Worm (Caenorhabditis elegans): Measurements from ENCODE around the gene egl-10.

egl-10 gene

ce11 chrV:12429039-12429438, 33.8 kb downstream of the egl-10 start, which contains the start of gene C54D10.5:
C54D10.5 (plus strand) TSS chrV:12429339.
- TF ChIP-seq ceh-36 (tag; optimal IDR thresholded peaks at IDR 0.05) (no peak), sea-1 (GFP tag; conservative IDR thresholded peaks at IDR 0.05) (no peak), scrt-1 (GFP tag; IDR thresholded peaks at IDR 0.05) (no peak), tbx-11 (GFP tag; IDR thresholded peaks at IDR 0.05) (no peak), hnd-1 (tag; optimal IDR thresholded peaks at IDR 0.05) (no peak), ets-7 (tag; optimal IDR thresholded peaks at IDR 0.05) (no peak), hmg-4 (GFP tag; optimal IDR thresholded peaks at IDR 0.05) (no peak), B0310.2 (tag; optimal IDR thresholded peaks at IDR 0.05) (no peak), tbx-37 (GFP tag; conservative IDR thresholded peaks at IDR 0.05) (no peak), ama-1 (optimal IDR thresholded peaks at IDR 0.05) (no peak), flt-1 (GFP tag; IDR thresholded peaks at IDR 0.05) (no peak), hmbx-1 (tag; optimal IDR thresholded peaks at IDR 0.05) (no peak), F13C5.2 (tag; optimal IDR thresholded peaks at IDR 0.05) (no peak), pes-1 (GFP tag; IDR thresholded peaks at IDR 0.05) (no peak), aly-1 (tag; optimal IDR thresholded peaks at IDR 0.05) (no peak), ceh-13 (GFP tag; optimal IDR thresholded peaks at IDR 0.05) (no peak)

ce11 chrV:12427826-12428225, 35.0 kb downstream of the egl-10 start:
- TF ChIP-seq tbx-11 (GFP tag; IDR thresholded peaks at IDR 0.05) (no peak), hmg-4 (GFP tag; optimal IDR thresholded peaks at IDR 0.05) (no peak), ceh-13 (GFP tag; optimal IDR thresholded peaks at IDR 0.05) (no peak), aly-1 (tag; optimal IDR thresholded peaks at IDR 0.05) (no peak)

ce11 chrV:12421360-12421759, 41.4 kb downstream of the egl-10 start:
- no peak for TF ChIP-seq B0310.2 (tag; optimal IDR thresholded peaks at IDR 0.05)
- no peak for TF ChIP-seq tbx-37 (GFP tag; conservative IDR thresholded peaks at IDR 0.05)
- no peak for TF ChIP-seq ceh-13 (GFP tag; optimal IDR thresholded peaks at IDR 0.05)
- TF ChIP-seq hnd-1 (tag; optimal IDR thresholded peaks at IDR 0.05), result no peak
- TF ChIP-seq tra-4 (tag; optimal IDR thresholded peaks at IDR 0.05), result no peak
- TF ChIP-seq scrt-1 (GFP tag; IDR thresholded peaks at IDR 0.05), result no peak
- no peak for TF ChIP-seq ceh-36 (tag; optimal IDR thresholded peaks at IDR 0.05)
- TF ChIP-seq pes-1 (GFP tag; IDR thresholded peaks at IDR 0.05), result no peak
- no peak for TF ChIP-seq ama-1 (optimal IDR thresholded peaks at IDR 0.05)
- TF ChIP-seq flt-1 (GFP tag; IDR thresholded peaks at IDR 0.05), result no peak
- no peak for TF ChIP-seq sea-1 (GFP tag; conservative IDR thresholded peaks at IDR 0.05)
- no peak for TF ChIP-seq hmbx-1 (tag; optimal IDR thresholded peaks at IDR 0.05)
- TF ChIP-seq tbx-11 (GFP tag; IDR thresholded peaks at IDR 0.05), result no peak
- no peak for TF ChIP-seq hmg-4 (GFP tag; optimal IDR thresholded peaks at IDR 0.05)
- TF ChIP-seq F13C5.2 (tag; optimal IDR thresholded peaks at IDR 0.05), result no peak
- no peak for TF ChIP-seq ets-7 (tag; optimal IDR thresholded peaks at IDR 0.05)
- no peak for TF ChIP-seq aly-1 (tag; optimal IDR thresholded peaks at IDR 0.05)

- TF ChIP-seq F13C5.2 (tag; optimal IDR thresholded peaks at IDR 0.05) (no peak), aly-1 (tag; optimal IDR thresholded peaks at IDR 0.05) (no peak), B0310.2 (tag; optimal IDR thresholded peaks at IDR 0.05) (no peak), tbx-11 (GFP tag; IDR thresholded peaks at IDR 0.05) (no peak), sea-1 (GFP tag; conservative IDR thresholded peaks at IDR 0.05) (no peak), hmbx-1 (tag; optimal IDR thresholded peaks at IDR 0.05) (no peak), flt-1 (GFP tag; IDR thresholded peaks at IDR 0.05) (no peak), ceh-13 (GFP tag; optimal IDR thresholded peaks at IDR 0.05) (no peak), pes-1 (GFP tag; IDR thresholded peaks at IDR 0.05) (no peak), tra-4 (tag; optimal IDR thresholded peaks at IDR 0.05) (no peak), ama-1 (optimal IDR thresholded peaks at IDR 0.05) (no peak), hmg-4 (GFP tag; optimal IDR thresholded peaks at IDR 0.05) (no peak), ceh-36 (tag; optimal IDR thresholded peaks at IDR 0.05) (no peak), ets-7 (tag; optimal IDR thresholded peaks at IDR 0.05) (no peak), scrt-1 (GFP tag; IDR thresholded peaks at IDR 0.05) (no peak)
Measured at ce11 chrV:12420843-12421242, 42.0 kb downstream of the egl-10 start, which contains the start of gene C54D10.4. C54D10.4 (minus strand) TSS chrV:12420943.

ce11 chrV:12418292-12418691, 44.5 kb downstream of the egl-10 start, which contains the start of gene C54D10.3:
C54D10.3 (plus strand) TSS chrV:12418592.
- TF ChIP-seq ceh-36 (tag; optimal IDR thresholded peaks at IDR 0.05) (no peak), pes-1 (GFP tag; IDR thresholded peaks at IDR 0.05) (no peak), hmbx-1 (tag; optimal IDR thresholded peaks at IDR 0.05) (no peak), tbx-37 (GFP tag; conservative IDR thresholded peaks at IDR 0.05) (no peak), scrt-1 (GFP tag; IDR thresholded peaks at IDR 0.05) (no peak), tbx-11 (GFP tag; IDR thresholded peaks at IDR 0.05) (no peak), flt-1 (GFP tag; IDR thresholded peaks at IDR 0.05) (no peak), ceh-13 (GFP tag; optimal IDR thresholded peaks at IDR 0.05) (no peak), ama-1 (optimal IDR thresholded peaks at IDR 0.05) (no peak), B0310.2 (tag; optimal IDR thresholded peaks at IDR 0.05) (no peak), hmg-4 (GFP tag; optimal IDR thresholded peaks at IDR 0.05) (no peak), sea-1 (GFP tag; conservative IDR thresholded peaks at IDR 0.05) (no peak), F13C5.2 (tag; optimal IDR thresholded peaks at IDR 0.05) (no peak), hnd-1 (tag; optimal IDR thresholded peaks at IDR 0.05) (no peak), tra-4 (tag; optimal IDR thresholded peaks at IDR 0.05) (no peak), aly-1 (tag; optimal IDR thresholded peaks at IDR 0.05) (no peak), ets-7 (tag; optimal IDR thresholded peaks at IDR 0.05) (no peak)

- TF ChIP-seq pes-1 (GFP tag; IDR thresholded peaks at IDR 0.05), result no peak
- no peak for TF ChIP-seq tbx-11 (GFP tag; IDR thresholded peaks at IDR 0.05)
- TF ChIP-seq ets-7 (tag; optimal IDR thresholded peaks at IDR 0.05), result no peak
- TF ChIP-seq sea-1 (GFP tag; conservative IDR thresholded peaks at IDR 0.05), result no peak
- TF ChIP-seq F13C5.2 (tag; optimal IDR thresholded peaks at IDR 0.05), result no peak
- TF ChIP-seq scrt-1 (GFP tag; IDR thresholded peaks at IDR 0.05), result no peak
Measured at ce11 chrV:12417277-12417676, 45.5 kb downstream of the egl-10 start, which contains the start of gene cdr-3. cdr-3 (minus strand) TSS chrV:12417377.

- TF ChIP-seq pes-1 (GFP tag; IDR thresholded peaks at IDR 0.05), result no peak
- TF ChIP-seq tbx-11 (GFP tag; IDR thresholded peaks at IDR 0.05), result no peak
- no peak for TF ChIP-seq hmbx-1 (tag; optimal IDR thresholded peaks at IDR 0.05)
- TF ChIP-seq tra-4 (tag; optimal IDR thresholded peaks at IDR 0.05), result no peak
- TF ChIP-seq flt-1 (GFP tag; IDR thresholded peaks at IDR 0.05), result no peak
- no peak for TF ChIP-seq hnd-1 (tag; optimal IDR thresholded peaks at IDR 0.05)
- TF ChIP-seq tbx-37 (GFP tag; conservative IDR thresholded peaks at IDR 0.05), result no peak
- TF ChIP-seq sea-1 (GFP tag; conservative IDR thresholded peaks at IDR 0.05), result no peak
- no peak for TF ChIP-seq ama-1 (optimal IDR thresholded peaks at IDR 0.05)
- TF ChIP-seq F13C5.2 (tag; optimal IDR thresholded peaks at IDR 0.05), result no peak
- no peak for TF ChIP-seq ceh-13 (GFP tag; optimal IDR thresholded peaks at IDR 0.05)
- no peak for TF ChIP-seq ceh-36 (tag; optimal IDR thresholded peaks at IDR 0.05)
- TF ChIP-seq hmg-4 (GFP tag; optimal IDR thresholded peaks at IDR 0.05), result no peak
- no peak for TF ChIP-seq scrt-1 (GFP tag; IDR thresholded peaks at IDR 0.05)
- no peak for TF ChIP-seq ets-7 (tag; optimal IDR thresholded peaks at IDR 0.05)
- no peak for TF ChIP-seq B0310.2 (tag; optimal IDR thresholded peaks at IDR 0.05)
- no peak for TF ChIP-seq aly-1 (tag; optimal IDR thresholded peaks at IDR 0.05)
Measured at ce11 chrV:12415656-12416055, 47.2 kb downstream of the egl-10 start, which contains the start of gene cdr-2. cdr-2 (minus strand) TSS chrV:12415709.

Measured in whole organism, early embryonic.